Worm (Caenorhabditis elegans) whole organism, young adult: Measurements from ENCODE around the gene F42A6.1.
"Not testable (repeated sequence)": the region's sequence is repeated elsewhere in the genome, so short reads cannot be mapped to it uniquely, and the experiment has no call there.

Experiments used
- unc-130 ChIP-seq: sonication (generic microtip); optimal IDR thresholded peaks from 2 replicates; lab custom pipeline; 2016; ENCODE audit warnings: missing genetic modification reagents, missing genetic modification characterization, missing compliant biosample characterization
- xnd-1 ChIP-seq: sonication (generic microtip); optimal IDR thresholded peaks from 2 replicates; lab custom pipeline; 2016; ENCODE audit warnings: missing genotype, missing genetic modification reagents, missing genetic modification characterization, missing compliant biosample characterization

- not testable (repeated sequence) for TF ChIP-seq unc-130 (GFP tag; lab: Kevin White, UChicago); xnd-1 (tag; lab: Kevin White, UChicago)
Measured at ce11 chrIV:3314099-3314498, 40.8 kb upstream of the F42A6.1 start.
